Worm (Caenorhabditis elegans): ENCODE results near the gene nhr-116.

DNA sequence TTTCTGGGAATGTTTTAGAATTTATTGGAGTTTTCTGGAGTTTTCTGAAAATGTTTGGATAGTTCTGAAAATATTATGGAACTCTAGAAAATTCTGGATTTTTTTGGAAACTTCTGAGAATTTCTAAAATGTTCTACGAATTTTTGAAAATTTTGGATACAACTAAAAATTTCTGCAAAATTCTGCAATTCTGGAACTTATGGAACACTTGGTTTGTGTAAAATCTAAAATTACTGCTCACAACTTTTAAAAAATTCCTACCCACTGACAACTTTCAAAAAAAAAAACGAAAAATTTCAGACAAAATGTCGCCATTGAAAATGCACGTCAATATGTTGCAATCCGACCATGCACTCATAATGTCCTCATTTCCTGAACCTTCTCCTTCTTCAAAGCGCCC lies 7.4 kb upstream of the nhr-116 start, which contains the start of gene nhr-262:
- TF ChIP-seq unc-130 (GFP tag; optimal IDR thresholded peaks at IDR 0.05): no peak
- TF ChIP-seq ceh-82 (tag; optimal IDR thresholded peaks at IDR 0.05): no peak
- TF ChIP-seq dve-1 (tag; optimal IDR thresholded peaks at IDR 0.05; ENCODE audit: insufficient read depth): no peak
- no peak for TF ChIP-seq lin-39 (tag; optimal IDR thresholded peaks at IDR 0.05)
- TF ChIP-seq hlh-30 (tag; optimal IDR thresholded peaks at IDR 0.05; ENCODE audit: insufficient read depth): no peak
- TF ChIP-seq nhr-25 (tag; optimal IDR thresholded peaks at IDR 0.05; ENCODE audit: borderline replicate concordance, insufficient read depth): no peak

Measured in whole organism, L4 larva.